Worm (Caenorhabditis elegans) whole organism, L4 larva: Measurements from ENCODE around the gene F10E7.1.

ENCODE experiments used
- F26F4.8 ChIP-seq: fragments of 200-800 bp; sonication (Bioruptor generic); conservative IDR thresholded peaks from 2 replicates; pipeline ENCODE4 v1.3.6; 2022; ENCODE audit warnings: missing genetic modification characterization, missing compliant biosample characterization
- F37D6.2 ChIP-seq: sonication (generic microtip); optimal IDR thresholded peaks from 2 replicates; lab custom pipeline; 2016; ENCODE audit warnings: mild to moderate bottlenecking, missing genetic modification characterization, missing compliant biosample characterization
- F44E2.7 ChIP-seq: fragments of 200-800 bp; sonication (Bioruptor generic); IDR thresholded peaks from 2 replicates; pipeline ENCODE4 v2.1.2; 2022; ENCODE audit warnings: missing genetic modification characterization, missing compliant biosample characterization
- F49E8.2 ChIP-seq: sonication (generic microtip); optimal IDR thresholded peaks from 2 replicates; lab custom pipeline; 2016; ENCODE audit warnings: missing compliant biosample characterization, mild to moderate bottlenecking, missing genetic modification characterization, borderline replicate concordance
- Y75B8A.6 ChIP-seq: fragments of 200-800 bp; sonication (Bioruptor generic); IDR thresholded peaks from 2 replicates; pipeline ENCODE4 v1.3.6; 2022; ENCODE audit warnings: missing genetic modification reagents, missing genetic modification characterization, missing compliant biosample characterization
- ZK546.5 ChIP-seq, 2 experiments: sonication (generic microtip); optimal IDR thresholded peaks; 2 replicates each; lab custom pipeline; 2017; ENCODE audit warnings: missing biosample characterization in 2 of 2, missing genetic modification characterization in 2 of 2
- aha-1 ChIP-seq: fragments of 150-350 bp; peaks from one replicate; lab custom pipeline; 2014; ENCODE audit warnings: missing biosample characterization, missing genetic modification characterization
- attf-4 ChIP-seq: sonication (generic microtip); optimal IDR thresholded peaks from 3 replicates; lab custom pipeline; 2017; ENCODE audit warnings: missing biosample characterization, missing genetic modification characterization
- ceh-28 ChIP-seq: fragments of 150-350 bp; optimal IDR thresholded peaks from 2 replicates; lab custom pipeline; 2014; ENCODE audit warnings: missing biosample characterization, missing genetic modification reagents, missing genetic modification characterization
- ceh-32 ChIP-seq: sonication (generic microtip); optimal IDR thresholded peaks from 2 replicates; lab custom pipeline; 2016; ENCODE audit warnings: mild to moderate bottlenecking, missing genetic modification characterization, missing compliant biosample characterization; ENCODE audit not compliant: poor library complexity
- ceh-44 ChIP-seq: fragments of 200-800 bp; sonication (Bioruptor generic); IDR thresholded peaks from 2 replicates; pipeline ENCODE4 v1.3.6; 2022; ENCODE audit warnings: missing genetic modification reagents, missing genetic modification characterization, missing compliant biosample characterization
- ceh-62 ChIP-seq: sonication (generic microtip); optimal IDR thresholded peaks from 2 replicates; lab custom pipeline; 2017; ENCODE audit warnings: missing biosample characterization, missing genetic modification characterization
- ceh-82 ChIP-seq: sonication (generic microtip); optimal IDR thresholded peaks from 2 replicates; lab custom pipeline; 2017; ENCODE audit warnings: missing biosample characterization, missing genetic modification characterization
- ces-1 ChIP-seq: fragments of 150-350 bp; sonication (generic microtip); optimal IDR thresholded peaks from 4 replicates; lab custom pipeline; 2014; ENCODE audit warnings: missing biosample characterization, missing genetic modification reagents, missing genetic modification characterization
- cey-2 ChIP-seq: sonication (generic microtip); optimal IDR thresholded peaks from 3 replicates; lab custom pipeline; 2017; ENCODE audit warnings: missing genetic modification characterization, mild to moderate bottlenecking, missing compliant biosample characterization, antibody characterized with exemption, borderline replicate concordance; ENCODE audit not compliant: insufficient read depth
- ctbp-1 ChIP-seq: fragments of 200-800 bp; sonication (Bioruptor generic); IDR thresholded peaks from 2 replicates; pipeline ENCODE4 v1.3.6; 2022; ENCODE audit warnings: missing genetic modification reagents, missing genetic modification characterization, missing compliant biosample characterization
- dpl-1 ChIP-seq: fragments of 150-350 bp; optimal IDR thresholded peaks from 2 replicates; lab custom pipeline; 2014; ENCODE audit warnings: missing biosample characterization, missing genetic modification reagents, missing genetic modification characterization
- duxl-1 ChIP-seq: sonication (generic microtip); optimal IDR thresholded peaks from 2 replicates; lab custom pipeline; 2016; ENCODE audit warnings: mild to moderate bottlenecking, missing genetic modification characterization, moderate library complexity, missing compliant biosample characterization; ENCODE audit not compliant: poor library complexity
- dve-1 ChIP-seq: sonication (generic microtip); optimal IDR thresholded peaks from 2 replicates; lab custom pipeline; 2017; ENCODE audit warnings: antibody characterized with exemption, mild to moderate bottlenecking, missing genetic modification characterization, missing compliant biosample characterization; ENCODE audit not compliant: insufficient read depth
- egl-43 ChIP-seq: fragments of 200-800 bp; sonication (Bioruptor generic); IDR thresholded peaks from 2 replicates; pipeline ENCODE4 v1.3.6; 2022; ENCODE audit warnings: missing genetic modification reagents, missing genetic modification characterization, missing compliant biosample characterization
- hif-1 ChIP-seq, 2 experiments: sonication (generic microtip); optimal IDR thresholded peaks; 2 replicates each; lab custom pipeline; 2016 to 2017; ENCODE audit warnings: missing compliant biosample characterization in 2 of 2, missing genetic modification characterization in 2 of 2, missing genetic modification reagents in 2 of 2, missing genotype in 2 of 2, mild to moderate bottlenecking in 1 of 2
- hlh-11 ChIP-seq: fragments of 200-800 bp; sonication (Bioruptor generic); optimal IDR thresholded peaks from 2 replicates; lab custom pipeline; 2018; ENCODE audit warnings: mild to moderate bottlenecking, missing genetic modification characterization, missing compliant biosample characterization
- hlh-30 ChIP-seq: sonication (generic microtip); optimal IDR thresholded peaks from 2 replicates; lab custom pipeline; 2017; ENCODE audit warnings: antibody characterized with exemption, mild to moderate bottlenecking, missing genetic modification characterization, missing compliant biosample characterization; ENCODE audit not compliant: insufficient read depth
- hmg-1.1 ChIP-seq: fragments of 200-800 bp; sonication (Bioruptor generic); IDR thresholded peaks from 2 replicates; pipeline ENCODE4 v1.3.6; 2022; ENCODE audit warnings: missing genetic modification reagents, missing genetic modification characterization, missing compliant biosample characterization
- lin-13 ChIP-seq: fragments of 150-350 bp; optimal IDR thresholded peaks from 2 replicates; lab custom pipeline; 2014; ENCODE audit warnings: missing biosample characterization, missing genetic modification reagents, missing genetic modification characterization
- lin-38 ChIP-seq: fragments of 200-800 bp; sonication (Bioruptor generic); IDR thresholded peaks from 2 replicates; pipeline ENCODE4 v1.3.6; 2022; ENCODE audit warnings: missing genetic modification reagents, missing genetic modification characterization, missing compliant biosample characterization
- lsy-2 ChIP-seq, 2 experiments: fragments of 150-350 bp in 1 of 2; sonication (generic microtip) in 1 of 2; optimal IDR thresholded peaks; 2 replicates each; lab custom pipeline; 2014 to 2017; ENCODE audit warnings: missing biosample characterization in 2 of 2, missing genetic modification characterization in 2 of 2
- mdt-29 ChIP-seq: fragments of 200-800 bp; sonication (Bioruptor generic); IDR thresholded peaks from 2 replicates; pipeline ENCODE4 v1.3.6; 2022; ENCODE audit warnings: missing genetic modification reagents, missing genetic modification characterization, missing compliant biosample characterization
- mep-1 ChIP-seq: fragments of 150-350 bp; sonication (generic microtip); optimal IDR thresholded peaks from 3 replicates; lab custom pipeline; 2014; ENCODE audit warnings: missing biosample characterization, missing genetic modification characterization
- nhr-102 ChIP-seq: sonication (generic microtip); optimal IDR thresholded peaks from 2 replicates; lab custom pipeline; 2016; ENCODE audit warnings: mild to moderate bottlenecking, missing genetic modification characterization, moderate library complexity, missing compliant biosample characterization
- nhr-11 ChIP-seq: fragments of 150-350 bp; optimal IDR thresholded peaks from 2 replicates; lab custom pipeline; 2014; ENCODE audit warnings: missing biosample characterization, missing genetic modification characterization
- nhr-111 ChIP-seq: fragments of 200-800 bp; sonication (Bioruptor generic); optimal IDR thresholded peaks from 2 replicates; lab custom pipeline; 2018; ENCODE audit warnings: mild to moderate bottlenecking, missing genetic modification characterization, missing compliant biosample characterization
- nhr-42 ChIP-seq: fragments of 200-800 bp; sonication (Bioruptor generic); IDR thresholded peaks from 2 replicates; pipeline ENCODE4 v1.3.6; 2022; ENCODE audit warnings: missing genetic modification characterization, missing compliant biosample characterization
- nhr-6 ChIP-seq: fragments of 150-350 bp; optimal IDR thresholded peaks from 2 replicates; lab custom pipeline; 2014; ENCODE audit warnings: missing biosample characterization, missing genetic modification characterization
- pqm-1 ChIP-seq: sonication (generic microtip); optimal IDR thresholded peaks from 2 replicates; lab custom pipeline; 2017; ENCODE audit warnings: missing biosample characterization, missing genetic modification characterization
- saeg-2 ChIP-seq: fragments of 200-800 bp; sonication (Bioruptor generic); IDR thresholded peaks from 2 replicates; pipeline ENCODE4 v1.3.6; 2022; ENCODE audit warnings: missing genetic modification reagents, missing genetic modification characterization, missing compliant biosample characterization
- set-16 ChIP-seq: fragments of 200-800 bp; sonication (Bioruptor generic); IDR thresholded peaks from 2 replicates; pipeline ENCODE4 v1.3.6; 2022; ENCODE audit warnings: missing genetic modification reagents, missing genetic modification characterization, missing compliant biosample characterization
- tra-1 ChIP-seq: fragments of 200-800 bp; sonication (Bioruptor generic); IDR thresholded peaks from 2 replicates; pipeline ENCODE4 v1.3.6; 2022; ENCODE audit warnings: missing genetic modification reagents, missing genetic modification characterization, missing compliant biosample characterization
- unc-130 ChIP-seq: sonication (generic microtip); optimal IDR thresholded peaks from 2 replicates; lab custom pipeline; 2016; ENCODE audit warnings: missing genetic modification reagents, missing genetic modification characterization, missing compliant biosample characterization
- vab-7 ChIP-seq: fragments of 200-800 bp; sonication (Bioruptor generic); IDR thresholded peaks from 2 replicates; pipeline ENCODE4 v1.3.6; 2022; ENCODE audit warnings: missing genetic modification reagents, missing genetic modification characterization, missing compliant biosample characterization
- zfp-2 ChIP-seq: sonication (generic microtip); optimal IDR thresholded peaks from 2 replicates; lab custom pipeline; 2016; ENCODE audit warnings: mild to moderate bottlenecking, missing genetic modification characterization, missing compliant biosample characterization
- zip-11 ChIP-seq: fragments of 200-800 bp; sonication (Bioruptor generic); IDR thresholded peaks from 2 replicates; pipeline ENCODE4 v1.3.6; 2022; ENCODE audit warnings: missing genetic modification characterization, missing compliant biosample characterization
- zip-2 ChIP-seq: fragments of 150-350 bp; optimal IDR thresholded peaks from 2 replicates; lab custom pipeline; 2014; ENCODE audit warnings: missing biosample characterization, missing genetic modification characterization
- ztf-7 ChIP-seq: fragments of 150-350 bp; optimal IDR thresholded peaks from 2 replicates; lab custom pipeline; 2014; ENCODE audit warnings: missing biosample characterization, missing genetic modification characterization

The F10E7.1 gene

ce11 chrII:7146240-7146639 is 19.7 kb downstream of the F10E7.1 start:
- TF ChIP-seq nhr-11 (tag; lab: Kevin White, UChicago) = no peak
- TF ChIP-seq zip-11 (GFP tag; lab: Robert Waterston, UW) = no peak
- TF ChIP-seq attf-4 (tag; lab: Kevin White, UChicago) = no peak
- no peak for TF ChIP-seq ceh-28 (tag; lab: Kevin White, UChicago)
- TF ChIP-seq vab-7 (GFP tag; lab: Robert Waterston, UW) = no peak
- TF ChIP-seq mep-1 (tag; lab: Kevin White, UChicago) = no peak
- no peak for TF ChIP-seq hif-1 (tag; optimal IDR thresholded peaks at IDR 0.05; lab: Kevin White, UChicago)
- no peak for TF ChIP-seq tra-1 (GFP tag; lab: Robert Waterston, UW)
- no peak for TF ChIP-seq egl-43 (GFP tag; lab: Robert Waterston, UW)
- TF ChIP-seq F44E2.7 (GFP tag; lab: Robert Waterston, UW) = no peak
- TF ChIP-seq cey-2 (tag; lab: Kevin White, UChicago) = no peak
- no peak for TF ChIP-seq lin-13 (GFP tag; lab: Kevin White, UChicago)
- no peak for TF ChIP-seq saeg-2
- TF ChIP-seq ceh-82 = no peak
- no peak for TF ChIP-seq nhr-6 (tag; lab: Kevin White, UChicago)
- no peak for TF ChIP-seq nhr-111 (GFP tag; lab: Kevin White, UChicago)
- TF ChIP-seq nhr-42 (GFP tag; lab: Robert Waterston, UW) = no peak
- no peak for TF ChIP-seq duxl-1 (tag; lab: Kevin White, UChicago)

DNA sequence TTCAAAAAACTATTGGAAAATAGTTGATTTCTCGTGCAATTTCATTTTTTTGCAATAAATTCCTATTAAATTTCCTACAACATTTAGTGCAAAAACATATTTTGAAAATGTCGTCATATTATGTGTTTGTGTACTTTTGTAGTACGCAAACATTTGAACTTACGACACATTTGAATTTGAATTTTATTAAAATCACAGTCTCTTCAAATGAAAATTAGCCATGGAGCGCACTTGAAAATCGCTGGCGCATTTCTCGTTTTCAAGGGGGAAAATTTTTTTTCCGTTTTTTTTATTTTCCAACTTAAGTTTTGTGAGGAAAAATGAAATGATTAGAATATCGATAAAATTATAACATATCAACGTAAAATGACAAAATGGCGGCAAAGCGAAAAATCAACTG is 21.0 kb downstream of the F10E7.1 start:
- TF ChIP-seq lsy-2 (tag; optimal IDR thresholded peaks at IDR 0.05; lab: Kevin White, UChicago) = peak in 1 of 2 experiments; percentile 79
- no peak for TF ChIP-seq ztf-7
- no peak for TF ChIP-seq ctbp-1
- TF ChIP-seq egl-43 (GFP tag; lab: Robert Waterston, UW) = no peak
- peak; percentile 93 for TF ChIP-seq lin-38 (GFP tag; lab: Robert Waterston, UW)
- peak; percentile 17 for TF ChIP-seq lin-13 (GFP tag; lab: Kevin White, UChicago)
- TF ChIP-seq mep-1 (tag; lab: Kevin White, UChicago) = peak; percentile 32
- peak; percentile 32 for TF ChIP-seq unc-130 (GFP tag; lab: Kevin White, UChicago)
- TF ChIP-seq aha-1 (tag; lab: Kevin White, UChicago) = peak; percentile 72
- peak; percentile 34 for TF ChIP-seq dve-1
- TF ChIP-seq F49E8.2 (tag; lab: Kevin White, UChicago) = peak; percentile 50
- peak; percentile 21 for TF ChIP-seq dpl-1
- TF ChIP-seq ceh-32 = no peak

ce11 chrII:7148099-7148498 is 21.5 kb downstream of the F10E7.1 start, which contains the start of gene T07F8.1:
Gene T07F8.1 (plus strand): TSS chrII:7148399.
- no peak for TF ChIP-seq attf-4 (tag; lab: Kevin White, UChicago)
- TF ChIP-seq ces-1 (GFP tag; lab: Kevin White, UChicago) = no peak
- no peak for TF ChIP-seq hlh-11 (tag; lab: Kevin White, UChicago)

DNA sequence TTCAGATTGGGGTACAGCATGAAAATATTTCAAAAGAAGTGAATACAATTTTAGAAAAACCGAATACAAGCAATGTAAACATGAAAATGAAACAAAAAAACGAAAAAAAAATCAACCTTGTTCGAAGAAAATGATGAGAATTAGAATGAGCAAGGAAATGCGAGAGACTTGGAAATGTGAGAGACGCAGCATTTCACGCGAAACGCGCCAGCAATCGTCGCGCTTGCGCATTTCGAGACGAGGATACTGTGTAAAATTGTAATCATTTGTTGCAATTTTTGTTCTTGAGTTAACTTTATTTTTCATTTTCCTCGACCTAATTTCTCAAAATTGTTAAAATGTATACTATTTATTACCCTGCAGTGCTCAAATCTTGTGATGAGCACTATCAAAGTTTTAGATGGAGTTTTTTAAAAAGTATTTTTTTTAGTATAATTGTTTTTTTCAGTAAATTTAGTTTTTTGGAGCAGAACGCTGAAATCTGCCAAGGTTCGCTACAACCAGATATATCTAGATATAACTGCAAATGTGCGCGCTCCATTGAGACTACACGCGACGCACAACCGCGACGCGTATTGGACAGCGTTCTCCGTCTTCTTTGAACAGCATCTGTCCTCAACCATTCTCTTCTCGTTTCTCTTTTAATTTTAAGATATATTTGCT is 25.5 kb downstream of the F10E7.1 start, which contains the start of gene fust-1:
Gene fust-1, plus strand, starts transcription at position 613 of the 663 bp plus-strand sequence.
- no peak for TF ChIP-seq ceh-62
- peak; percentile 86 for TF ChIP-seq F37D6.2 (tag; lab: Kevin White, UChicago)
- TF ChIP-seq ZK546.5 (tag; optimal IDR thresholded peaks at IDR 0.05; lab: Kevin White, UChicago) = peak in 1 of 2 experiments; percentile 64
- TF ChIP-seq zfp-2 = peak; percentile 65
- TF ChIP-seq hlh-30 (tag; lab: Kevin White, UChicago) = peak; percentile 83
- TF ChIP-seq attf-4 (tag; lab: Kevin White, UChicago) = no peak
- peak; percentile 80 to 97 for TF ChIP-seq lsy-2 (tag; optimal IDR thresholded peaks at IDR 0.05; lab: Kevin White, UChicago)
- peak; percentile 85 for TF ChIP-seq nhr-6 (tag; lab: Kevin White, UChicago)
- peak; percentile 36 to 71 for TF ChIP-seq hif-1 (tag; optimal IDR thresholded peaks at IDR 0.05; lab: Kevin White, UChicago)
- peak; percentile 94 for TF ChIP-seq hmg-1.1 (GFP tag; lab: Robert Waterston, UW)
- 0 out of 2 replicates have a peak, but pooled peaks have one; percentile 40 for TF ChIP-seq ceh-44
- TF ChIP-seq Y75B8A.6 (GFP tag; lab: Robert Waterston, UW) = no peak
- TF ChIP-seq pqm-1 (tag; lab: Kevin White, UChicago) = peak; percentile 13
- peak; percentile 91 for TF ChIP-seq mdt-29
- TF ChIP-seq aha-1 (tag; lab: Kevin White, UChicago) = peak; percentile 98
- TF ChIP-seq zip-2 (tag; lab: Kevin White, UChicago) = peak; percentile 76
- no peak for TF ChIP-seq F26F4.8
- peak; percentile 93 for TF ChIP-seq nhr-42 (GFP tag; lab: Robert Waterston, UW)
- TF ChIP-seq set-16 (GFP tag; lab: Robert Waterston, UW) = no peak; the same call in 1 of the 2 replicates
- peak; percentile 94 for TF ChIP-seq nhr-102 (tag; lab: Kevin White, UChicago)
